Worm (Caenorhabditis elegans): ENCODE measurements around the gene Y80D4G.2.

The Y80D4G.2 gene

DNA sequence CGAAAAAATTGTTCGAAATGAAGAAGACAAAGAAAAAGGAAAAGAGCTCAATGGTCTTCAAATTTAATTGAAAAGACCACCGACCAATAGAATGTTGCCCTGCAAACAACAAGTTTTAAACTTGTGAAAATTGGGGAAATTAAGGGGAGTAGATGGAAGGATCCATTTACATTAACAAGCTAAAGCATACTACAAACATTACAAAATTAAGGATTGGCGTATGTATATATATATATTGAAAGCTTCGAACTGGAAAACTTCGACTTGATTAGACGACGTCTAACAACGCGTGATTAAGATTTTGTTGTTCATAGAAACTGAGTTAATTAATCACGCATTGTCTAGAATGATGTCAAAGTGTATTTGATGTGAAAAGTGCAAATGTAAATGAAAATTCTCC is 6.2 kb downstream of the Y80D4G.2 start, which contains the start of gene R13A5.15:
Gene R13A5.15 (minus strand): TSS at position 101 of the 400 bp plus-strand sequence.
- no peak for TF ChIP-seq egl-18 (GFP tag; IDR thresholded peaks at IDR 0.05)
- no peak for TF ChIP-seq madf-6 (GFP tag; IDR thresholded peaks at IDR 0.05)
- no peak for TF ChIP-seq C06A6.2 (GFP tag; conservative IDR thresholded peaks at IDR 0.05)
- TF ChIP-seq F37B4.10 (GFP tag; IDR thresholded peaks at IDR 0.05): no peak
- no peak for TF ChIP-seq egrh-3 (GFP tag; IDR thresholded peaks at IDR 0.05)

DNA sequence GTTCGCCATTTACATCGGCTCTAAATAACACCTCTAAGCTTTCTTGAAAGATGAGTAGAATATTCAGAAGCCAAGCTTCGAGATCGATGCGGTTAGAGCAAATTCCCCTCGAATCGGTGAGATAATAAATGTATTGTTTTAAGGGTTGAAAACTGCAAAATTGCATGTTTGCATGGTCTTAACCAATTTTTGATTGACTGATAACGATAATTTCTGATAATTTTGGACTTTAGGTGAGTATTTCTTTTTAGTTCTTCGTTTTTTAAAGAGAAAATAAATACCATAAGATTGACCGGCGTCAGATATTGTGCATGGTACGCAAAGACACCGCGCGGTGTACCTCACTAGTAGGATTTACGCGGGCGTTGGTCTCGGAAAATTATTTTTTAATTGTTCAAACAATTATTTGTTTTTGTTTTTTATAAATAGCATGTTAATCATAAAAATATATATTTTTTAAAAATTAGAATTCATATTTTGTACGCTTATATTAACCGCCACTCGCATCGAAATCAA is 10.2 kb downstream of the Y80D4G.2 start, which contains the start of gene cup-5:
Gene cup-5 (plus strand): TSS at position 51 of the 516 bp plus-strand sequence.
- peak; percentile 76 for TF ChIP-seq efl-1 (GFP tag; optimal IDR thresholded peaks at IDR 0.05)
- no peak for TF ChIP-seq egl-44 (GFP tag; IDR thresholded peaks at IDR 0.05)
- peak; percentile 81 for TF ChIP-seq lsl-1 (GFP tag; optimal IDR thresholded peaks at IDR 0.05)
- TF ChIP-seq attf-3 (GFP tag; conservative IDR thresholded peaks at IDR 0.05): 0 out of 2 replicates have a peak, but pooled peaks have one; percentile 27
- TF ChIP-seq D2030.7 (GFP tag; IDR thresholded peaks at IDR 0.05): peak; percentile 45; the same call in 1 of the 2 replicates
- TF ChIP-seq snpc-1.1 (tag; optimal IDR thresholded peaks at IDR 0.05; ENCODE audit: insufficient read depth): peak; percentile 35
- TF ChIP-seq Y56A3A.18 (GFP tag; IDR thresholded peaks at IDR 0.05): no peak
- no peak for TF ChIP-seq hrde-1 (tag; optimal IDR thresholded peaks at IDR 0.05; ENCODE audit: borderline replicate concordance)
- TF ChIP-seq nhr-80 (tag; optimal IDR thresholded peaks at IDR 0.05): peak; percentile 47
- peak; percentile 73 for TF ChIP-seq madf-6 (GFP tag; IDR thresholded peaks at IDR 0.05)
- TF ChIP-seq snpc-3.4 (tag; optimal IDR thresholded peaks at IDR 0.05): peak; percentile 15
- peak; percentile 24 for TF ChIP-seq ztf-18 (tag; optimal IDR thresholded peaks at IDR 0.05)
- peak; percentile 9 for TF ChIP-seq snpc-4 (GFP tag; optimal IDR thresholded peaks at IDR 0.05)
- TF ChIP-seq snpc-4 (tag; optimal IDR thresholded peaks at IDR 0.05): no peak
- peak; percentile 26 for TF ChIP-seq lin-54 (GFP tag; optimal IDR thresholded peaks at IDR 0.05)
- peak; percentile 29 for TF ChIP-seq snpc-1.3 (tag; optimal IDR thresholded peaks at IDR 0.05; ENCODE audit: insufficient read depth)
- peak; percentile 48 for TF ChIP-seq madf-8 (GFP tag; conservative IDR thresholded peaks at IDR 0.05)
- peak; percentile 45; the same call in 1 of the 2 replicates for TF ChIP-seq F33H1.4 (GFP tag; IDR thresholded peaks at IDR 0.05)
- no peak for TF ChIP-seq ceh-27 (GFP tag; optimal IDR thresholded peaks at IDR 0.05)
- TF ChIP-seq athp-1 (tag; optimal IDR thresholded peaks at IDR 0.05): peak; percentile 90
- TF ChIP-seq F23B12.7 (tag; optimal IDR thresholded peaks at IDR 0.05; ENCODE audit: insufficient read depth): peak; percentile 37
- peak; percentile 37 for TF ChIP-seq dpl-1 (GFP tag; optimal IDR thresholded peaks at IDR 0.05)

DNA sequence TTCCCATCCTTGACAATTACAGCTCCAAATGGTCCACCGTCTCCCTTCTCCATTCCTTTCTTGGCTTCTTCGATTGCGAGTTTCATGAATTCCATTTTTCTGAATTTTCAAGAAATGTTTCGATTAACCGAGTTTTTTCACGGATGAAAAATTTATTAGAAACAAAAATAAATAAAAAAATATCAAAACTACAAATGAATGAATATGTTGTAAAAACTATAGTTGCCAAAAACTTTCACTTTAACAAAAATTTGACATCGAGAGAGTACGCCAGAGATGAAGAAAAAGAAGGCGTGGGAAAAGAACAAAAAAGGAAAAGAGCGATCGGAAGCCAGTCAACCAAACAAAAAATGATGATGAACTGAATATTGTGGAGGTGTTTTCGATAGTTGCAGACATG is 11.5 kb downstream of the Y80D4G.2 start, which contains the start of gene R13A5.10:
Gene R13A5.10 (minus strand): TSS at position 101 of the 400 bp plus-strand sequence.
- TF ChIP-seq Y67H2A.10 (GFP tag; conservative IDR thresholded peaks at IDR 0.05): no peak
- TF ChIP-seq F22D6.2 (tag; optimal IDR thresholded peaks at IDR 0.05): no peak
- no peak for TF ChIP-seq attf-5 (GFP tag; optimal IDR thresholded peaks at IDR 0.05)
- TF ChIP-seq Y79H2A.3 (GFP tag; conservative IDR thresholded peaks at IDR 0.05): no peak
- TF ChIP-seq cebp-1 (GFP tag; IDR thresholded peaks at IDR 0.05): no peak
- no peak for TF ChIP-seq cebp-1 (tag; optimal IDR thresholded peaks at IDR 0.05)
- no peak for TF ChIP-seq dpff-1 (tag; optimal IDR thresholded peaks at IDR 0.05)
- TF ChIP-seq somi-1 (GFP tag; optimal IDR thresholded peaks at IDR 0.05): no peak
- no peak for TF ChIP-seq C06A6.2 (GFP tag; conservative IDR thresholded peaks at IDR 0.05)
- no peak for TF ChIP-seq madf-3 (GFP tag; IDR thresholded peaks at IDR 0.05)
- no peak for TF ChIP-seq Y56A3A.18 (GFP tag; IDR thresholded peaks at IDR 0.05)
